Fruit fly (Drosophila melanogaster): ENCODE measurements around the gene sfl.
A peak's percentile ranks its signal among the peaks of the same experiment; 100 is the strongest.

Gene sfl

dm6 chr3L:6516901-6517300 lies 21.4 kb downstream of the sfl start (continued):
- TF ChIP-seq CG8281 (tag; optimal IDR thresholded peaks at IDR 0.05) = peak; percentile 26
- TF ChIP-seq p53 (GFP tag; optimal IDR thresholded peaks at IDR 0.05) = no peak
- no peak for TF ChIP-seq zen2 (GFP tag; IDR thresholded peaks at IDR 0.05; ENCODE audit: partially characterized antibody)
- TF ChIP-seq bsh (GFP tag; optimal IDR thresholded peaks at IDR 0.05) = no peak
- no peak for TF ChIP-seq CG1832 (GFP tag; optimal IDR thresholded peaks at IDR 0.05)
- no peak for TF ChIP-seq Jarid2 (GFP tag; optimal IDR thresholded peaks at IDR 0.05)
- no peak for TF ChIP-seq trem (tag; optimal IDR thresholded peaks at IDR 0.05)
- TF ChIP-seq ttk (GFP tag; IDR thresholded peaks at IDR 0.05) = no peak
- TF ChIP-seq PHDP (tag; optimal IDR thresholded peaks at IDR 0.05) = no peak
- no peak for TF ChIP-seq Hr39 (optimal IDR thresholded peaks at IDR 0.05)
- no peak for TF ChIP-seq sqz (GFP tag; optimal IDR thresholded peaks at IDR 0.05)
- no peak for TF ChIP-seq CG10979 (tag; optimal IDR thresholded peaks at IDR 0.05)
- peak; percentile 14 for TF ChIP-seq CG10543 (GFP tag; optimal IDR thresholded peaks at IDR 0.05)
- peak; percentile 16; the same call in 1 of the 2 replicates for TF ChIP-seq Xrp1 (GFP tag; IDR thresholded peaks at IDR 0.05)
- no peak for TF ChIP-seq jing (GFP tag; optimal IDR thresholded peaks at IDR 0.05)
- TF ChIP-seq nerfin-1 (tag; optimal IDR thresholded peaks at IDR 0.05) = no peak
- no peak for TF ChIP-seq CG12219 (GFP tag; optimal IDR thresholded peaks at IDR 0.05)
- no peak for TF ChIP-seq Sry-β (GFP tag; optimal IDR thresholded peaks at IDR 0.05)
- no peak for TF ChIP-seq ato (GFP tag; IDR thresholded peaks at IDR 0.05; ENCODE audit: partially characterized antibody)
- TF ChIP-seq CG4854 (GFP tag; optimal IDR thresholded peaks at IDR 0.05) = no peak
- TF ChIP-seq Mes4 (GFP tag; optimal IDR thresholded peaks at IDR 0.05) = no peak
- no peak for TF ChIP-seq CG18011 (GFP tag; optimal IDR thresholded peaks at IDR 0.05)
- no peak for TF ChIP-seq Doc3 (GFP tag; IDR thresholded peaks at IDR 0.05; ENCODE audit: partially characterized antibody)
- no peak for TF ChIP-seq CG1792 (GFP tag; optimal IDR thresholded peaks at IDR 0.05)
- TF ChIP-seq Side (GFP tag; optimal IDR thresholded peaks at IDR 0.05) = no peak
- no peak for TF ChIP-seq CG18262 (tag; optimal IDR thresholded peaks at IDR 0.05)
- TF ChIP-seq CG9215 (GFP tag; IDR thresholded peaks at IDR 0.05) = no peak
- TF ChIP-seq CG10462 (GFP tag; optimal IDR thresholded peaks at IDR 0.05) = no peak
- TF ChIP-seq ind (GFP tag; optimal IDR thresholded peaks at IDR 0.05) = no peak
- TF ChIP-seq Mad (GFP tag; optimal IDR thresholded peaks at IDR 0.05) = no peak
- no peak for TF ChIP-seq kni (GFP tag; optimal IDR thresholded peaks at IDR 0.05)
- no peak for TF ChIP-seq CG11247 (GFP tag; IDR thresholded peaks at IDR 0.05)
- no peak for TF ChIP-seq al (GFP tag; IDR thresholded peaks at IDR 0.05)
- no peak for TF ChIP-seq wor (GFP tag; IDR thresholded peaks at IDR 0.05)
- TF ChIP-seq CG6683 (GFP tag; optimal IDR thresholded peaks at IDR 0.05) = no peak
- no peak for TF ChIP-seq odd (GFP tag; optimal IDR thresholded peaks at IDR 0.05)
- TF ChIP-seq Hr51 (GFP tag; optimal IDR thresholded peaks at IDR 0.05) = peak in 1 of 2 experiments; percentile 25
- TF ChIP-seq CG3995 (GFP tag; optimal IDR thresholded peaks at IDR 0.05) = no peak
- TF ChIP-seq CG3065 (GFP tag; optimal IDR thresholded peaks at IDR 0.05) = no peak
- TF ChIP-seq CG14050 (GFP tag; IDR thresholded peaks at IDR 0.05) = no peak
- TF ChIP-seq org-1 (GFP tag; optimal IDR thresholded peaks at IDR 0.05) = no peak
- no peak for TF ChIP-seq insv (GFP tag; optimal IDR thresholded peaks at IDR 0.05)
- TF ChIP-seq CG2889 (GFP tag; IDR thresholded peaks at IDR 0.05) = no peak
- no peak for TF ChIP-seq sim (GFP tag; IDR thresholded peaks at IDR 0.05)
- TF ChIP-seq ken (GFP tag; IDR thresholded peaks at IDR 0.05) = no peak
- no peak for TF ChIP-seq sc (optimal IDR thresholded peaks at IDR 0.05)
- TF ChIP-seq sc (GFP tag; optimal IDR thresholded peaks at IDR 0.05) = no peak
- TF ChIP-seq psq (GFP tag; optimal IDR thresholded peaks at IDR 0.05) = no peak
- TF ChIP-seq CG15073 (GFP tag; optimal IDR thresholded peaks at IDR 0.05) = no peak
- TF ChIP-seq tll (GFP tag; optimal IDR thresholded peaks at IDR 0.05) = no peak
- TF ChIP-seq HLH54F (GFP tag; optimal IDR thresholded peaks at IDR 0.05) = no peak
- TF ChIP-seq repo (GFP tag; optimal IDR thresholded peaks at IDR 0.05) = no peak
